Worm (Caenorhabditis elegans): Measurements from ENCODE around the gene K02D3.2.

Gene K02D3.2

DNA sequence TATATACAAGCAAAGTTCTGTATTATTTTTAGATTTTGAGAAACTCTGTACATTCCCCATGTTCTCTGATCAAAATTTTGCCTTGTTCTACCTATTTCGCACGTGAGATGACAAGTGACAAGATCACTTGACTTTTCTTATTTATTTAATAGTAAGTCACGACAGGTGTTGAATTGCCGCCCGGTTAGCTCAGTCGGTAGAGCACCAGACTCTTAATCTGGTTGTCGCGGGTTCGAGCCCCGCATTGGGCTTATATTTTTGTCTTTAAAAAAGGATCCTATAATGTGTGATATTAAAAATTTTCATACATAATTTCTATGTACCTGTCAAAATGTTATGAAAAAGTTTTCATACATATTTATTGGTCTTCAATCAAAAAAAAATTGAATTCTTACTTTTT is 2.9 kb upstream of the K02D3.2 start (continued):
- peak; percentile 39; the same call in 1 of the 2 replicates for TF ChIP-seq dmd-6 (GFP tag; IDR thresholded peaks at IDR 0.05)
- TF ChIP-seq spr-1 (tag; optimal IDR thresholded peaks at IDR 0.05), result peak; percentile 7
- no peak for TF ChIP-seq nhr-25 (tag; optimal IDR thresholded peaks at IDR 0.05; ENCODE audit: borderline replicate concordance, insufficient read depth)
- TF ChIP-seq mep-1 (tag; optimal IDR thresholded peaks at IDR 0.05), result no peak
- peak; percentile 71 for TF ChIP-seq lim-7 (GFP tag; IDR thresholded peaks at IDR 0.05)
- TF ChIP-seq mes-2 (tag; optimal IDR thresholded peaks at IDR 0.05; ENCODE audit: poor library complexity, severe bottlenecking), result peak; percentile 56
- 0 out of 2 replicates have a peak, but pooled peaks have one; percentile 43 for TF ChIP-seq mdt-29 (GFP tag; IDR thresholded peaks at IDR 0.05)
- no peak for TF ChIP-seq nhr-102 (tag; optimal IDR thresholded peaks at IDR 0.05)
- peak; percentile 42 for TF ChIP-seq gei-8 (GFP tag; optimal IDR thresholded peaks at IDR 0.05)

DNA sequence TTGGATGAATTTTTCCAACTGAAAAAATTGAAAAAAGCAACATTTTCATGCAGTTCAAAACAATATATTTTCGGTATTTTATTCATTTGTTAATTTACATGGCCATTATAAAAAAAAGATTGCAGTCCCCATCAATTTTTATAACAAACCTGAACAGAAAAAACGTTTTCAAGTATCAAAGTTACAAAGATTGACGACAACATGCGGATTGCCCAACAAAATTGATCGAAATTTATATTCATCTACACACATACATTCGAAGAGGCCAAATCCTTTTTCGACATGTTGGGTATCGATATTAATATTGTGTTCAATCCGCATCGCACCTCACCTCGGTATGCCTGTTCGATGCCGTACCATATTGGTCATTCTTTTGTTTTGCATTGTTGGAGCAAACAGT is 2.0 kb upstream of the K02D3.2 start, which contains the start of gene K11E4.1:
TSS of gene K11E4.1 (plus strand) at position 301 of the 400 bp plus-strand sequence.
- TF ChIP-seq saeg-2 (GFP tag; IDR thresholded peaks at IDR 0.05), result no peak
- no peak for TF ChIP-seq lin-39 (tag; optimal IDR thresholded peaks at IDR 0.05)
- no peak for TF ChIP-seq dmd-9 (GFP tag; IDR thresholded peaks at IDR 0.05)
- no peak for TF ChIP-seq unc-39 (tag; optimal IDR thresholded peaks at IDR 0.05)
- TF ChIP-seq daf-19 (GFP tag; conservative IDR thresholded peaks at IDR 0.05), result no peak
- no peak for TF ChIP-seq nhr-237 (tag; optimal IDR thresholded peaks at IDR 0.05)
- TF ChIP-seq ces-1 (GFP tag; optimal IDR thresholded peaks at IDR 0.05), result no peak
- no peak for TF ChIP-seq ceh-32 (tag; optimal IDR thresholded peaks at IDR 0.05; ENCODE audit: poor library complexity)
- no peak for TF ChIP-seq vab-7 (GFP tag; IDR thresholded peaks at IDR 0.05)
- TF ChIP-seq nhr-102 (tag; optimal IDR thresholded peaks at IDR 0.05), result no peak
- TF ChIP-seq lir-3 (tag; optimal IDR thresholded peaks at IDR 0.05), result no peak
- TF ChIP-seq snpc-4 (tag; optimal IDR thresholded peaks at IDR 0.05), result no peak

DNA sequence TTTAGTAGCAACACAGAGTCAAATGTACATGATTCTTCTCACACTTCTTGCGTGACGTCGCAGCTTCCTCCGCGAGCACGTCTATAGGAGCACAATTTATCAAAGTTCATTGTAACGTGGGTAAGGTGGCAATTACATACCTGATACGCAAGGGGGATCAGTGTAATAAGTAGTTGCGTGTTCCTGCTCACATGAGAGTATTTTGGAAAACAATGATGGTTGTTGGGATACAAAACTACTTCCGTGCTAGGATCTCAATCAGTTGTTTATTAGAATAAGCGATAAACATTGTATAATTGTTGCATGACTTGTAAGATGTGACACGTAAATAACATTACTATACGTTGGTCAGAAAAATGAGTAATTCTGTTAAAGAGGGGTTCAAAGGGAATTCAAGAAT is 1.2 kb upstream of the K02D3.2 start:
- TF ChIP-seq spr-3 (GFP tag; optimal IDR thresholded peaks at IDR 0.05) (no peak), madf-5 (GFP tag; IDR thresholded peaks at IDR 0.05) (no peak), nhr-11 (tag; optimal IDR thresholded peaks at IDR 0.05) (peak; percentile 23), hlh-11 (tag; optimal IDR thresholded peaks at IDR 0.05) (no peak), daf-16 (GFP tag; optimal IDR thresholded peaks at IDR 0.05) (peak in 1 of 2 experiments; percentile 72), daf-16 (tag; optimal IDR thresholded peaks at IDR 0.05) (no peak), F26F4.8 (GFP tag; conservative IDR thresholded peaks at IDR 0.05) (no peak), duxl-1 (tag; optimal IDR thresholded peaks at IDR 0.05; ENCODE audit: poor library complexity) (no peak), dmd-8 (GFP tag; IDR thresholded peaks at IDR 0.05) (no peak)

DNA sequence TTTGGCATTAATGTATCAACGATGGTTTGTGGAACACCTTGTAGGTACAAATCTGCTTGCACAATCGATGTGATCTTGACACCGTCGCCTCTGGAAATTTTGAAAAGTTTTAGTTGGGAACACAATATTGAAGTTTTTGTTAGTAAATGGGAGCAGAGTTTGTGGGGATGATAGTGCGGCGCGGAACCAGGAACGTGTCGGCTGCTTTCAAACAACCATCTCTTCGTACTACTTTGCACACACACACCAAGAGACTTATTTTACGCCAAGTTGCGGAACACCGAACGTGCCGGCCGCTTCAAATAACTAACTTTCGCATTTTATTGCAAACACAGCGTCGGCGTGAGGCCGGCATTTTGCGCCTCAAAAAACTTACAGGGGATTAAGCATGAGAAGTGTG is 2.7 kb downstream of the K02D3.2 start:
- TF ChIP-seq arid-1 (GFP tag; conservative IDR thresholded peaks at IDR 0.05), result no peak
- TF ChIP-seq cey-2 (tag; optimal IDR thresholded peaks at IDR 0.05; ENCODE audit: borderline replicate concordance, insufficient read depth), result no peak

DNA sequence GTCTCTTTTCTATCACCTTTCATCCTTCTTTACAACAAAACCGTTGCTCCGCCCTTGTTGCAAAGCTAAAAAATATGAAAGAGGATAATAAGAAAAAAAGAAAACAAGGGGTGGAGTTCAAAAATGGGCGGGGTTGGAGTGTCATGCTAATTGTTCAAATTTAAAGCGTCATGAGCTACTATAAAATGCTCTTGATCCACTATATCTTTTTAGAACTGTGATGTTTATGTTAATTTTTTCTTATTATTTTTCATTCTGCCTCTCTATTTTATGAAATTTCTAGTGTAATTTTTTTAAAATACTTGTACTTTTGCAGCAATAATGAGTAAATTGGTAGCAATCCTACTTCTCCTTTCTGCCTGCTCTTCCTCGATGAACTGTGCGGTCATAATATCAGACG is 5.2 kb downstream of the K02D3.2 start, which contains the start of gene K02D3.1:
TSS of gene K02D3.1 (plus strand) at position 301 of the 400 bp plus-strand sequence.
- TF ChIP-seq zag-1 (tag; optimal IDR thresholded peaks at IDR 0.05) (no peak), dmd-9 (GFP tag; IDR thresholded peaks at IDR 0.05) (no peak), vab-7 (GFP tag; IDR thresholded peaks at IDR 0.05) (no peak), lir-3 (tag; optimal IDR thresholded peaks at IDR 0.05) (no peak), unc-62 (GFP tag; optimal IDR thresholded peaks at IDR 0.05 in 1 of 2) (peak in 1 of 2 experiments; percentile 32), unc-62 (tag; optimal IDR thresholded peaks at IDR 0.05) (no peak), egl-27 (tag; optimal IDR thresholded peaks at IDR 0.05) (no peak)

Data from whole organism, L4 larva.